Fruit fly (Drosophila melanogaster) whole organism, wandering third instar larva: ENCODE data around the gene CG11438.

Experiments used
- Dif ChIP-seq: fragments of 200-275, 200-300 bp; sonication (Bioruptor generic); optimal IDR thresholded peaks from 2 replicates; lab custom pipeline; 2018; ENCODE audit warnings: missing biosample characterization, missing genetic modification characterization; ENCODE audit not compliant: partially characterized antibody
- HLH106 ChIP-seq: fragments of 200-800 bp; optimal IDR thresholded peaks from 3 replicates; lab custom pipeline; 2019; ENCODE audit warnings: missing biosample characterization, mild to moderate bottlenecking, missing genetic modification characterization, moderate library complexity
- Hr78 ChIP-seq: fragments of >200 bp; optimal IDR thresholded peaks from 2 replicates; lab custom pipeline; 2017; ENCODE audit warnings: missing biosample characterization, missing genetic modification characterization
- Hr83 ChIP-seq: fragments of 200-300 bp; sonication (Bioruptor generic); optimal IDR thresholded peaks from 2 replicates; lab custom pipeline; 2016; ENCODE audit warnings: missing biosample characterization, mild to moderate bottlenecking, missing genetic modification characterization, moderate library complexity; ENCODE audit not compliant: poor library complexity, severe bottlenecking
- dl ChIP-seq, 2 experiments: fragments of 175-275, 200-275 bp in 1 of 2; fragments of 200-275 bp in 1 of 2; sonication (Bioruptor generic); optimal IDR thresholded peaks; lab custom pipeline; 2018; ENCODE audit warnings: mild to moderate bottlenecking in 2 of 2, missing biosample characterization in 2 of 2, missing genetic modification characterization in 2 of 2, moderate library complexity in 2 of 2; ENCODE audit not compliant: partially characterized antibody in 2 of 2, insufficient read depth in 1 of 2
- ey ChIP-seq: fragments of 200-800 bp; sonication (Bioruptor generic); optimal IDR thresholded peaks from 2 replicates; lab custom pipeline; 2016; ENCODE audit warnings: missing biosample characterization, missing genetic modification characterization
- lola ChIP-seq: fragments of >200 bp; optimal IDR thresholded peaks from 2 replicates; lab custom pipeline; 2017; ENCODE audit warnings: missing biosample characterization, missing genetic modification characterization
- pan ChIP-seq: fragments of >200 bp; optimal IDR thresholded peaks from 2 replicates; lab custom pipeline; 2017
- psq ChIP-seq: fragments of 200-800 bp; sonication (Bioruptor generic); optimal IDR thresholded peaks from 3 replicates; lab custom pipeline; 2017; ENCODE audit warnings: missing biosample characterization, mild to moderate bottlenecking, missing genetic modification characterization, moderate library complexity

DNA sequence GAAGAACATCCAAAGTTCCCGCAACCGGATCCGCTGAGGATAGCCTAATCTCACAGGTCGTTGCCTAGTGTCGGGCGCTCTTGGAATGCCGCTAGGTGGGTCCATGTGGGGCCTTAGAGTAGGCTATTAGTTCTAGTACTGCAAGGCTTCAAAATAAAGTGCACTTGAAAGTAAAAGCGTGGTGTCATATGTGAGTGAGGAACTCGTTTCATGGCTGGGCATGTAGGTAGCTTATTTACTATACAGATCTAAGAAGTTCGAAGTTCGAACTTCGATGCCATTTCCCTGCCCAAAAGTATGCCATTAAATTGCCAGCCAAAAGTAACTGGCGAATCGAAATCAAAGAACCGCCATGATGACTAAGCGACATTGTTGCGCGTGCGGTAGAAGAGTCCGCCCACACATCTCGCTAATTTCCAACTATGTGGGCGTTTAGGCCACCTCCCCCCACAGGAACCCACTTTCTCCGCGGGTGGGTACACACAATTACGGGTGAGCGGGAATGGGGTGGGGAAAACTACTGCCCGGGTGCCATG, 9.4 kb upstream of the CG11438 start:
- no peak for TF ChIP-seq psq (GFP tag; lab: Kevin White, UChicago)
- no peak for TF ChIP-seq dl (GFP tag; optimal IDR thresholded peaks at IDR 0.05; lab: Kevin White, UChicago; ENCODE audit: insufficient read depth in 1 of 2, partially characterized antibody in 2 of 2)
- TF ChIP-seq Dif (GFP tag; lab: Kevin White, UChicago), result no peak
- no peak for TF ChIP-seq pan (lab: Kevin White, UChicago)
- no peak for TF ChIP-seq ey
- TF ChIP-seq Hr83 (GFP tag; lab: Kevin White, UChicago), result no peak
- peak; percentile 38 for TF ChIP-seq lola
- TF ChIP-seq HLH106, result no peak
- peak; percentile 31 for TF ChIP-seq Hr78 (GFP tag; lab: Kevin White, UChicago)
